Worm (Caenorhabditis elegans) whole organism, young adult: ENCODE results near the gene ZK1010.2.
A peak's percentile ranks its signal among the peaks of the same experiment; 100 is the strongest.

Experiments used
- B0336.3 ChIP-seq: fragments of 200-800 bp; sonication (Bioruptor generic); IDR thresholded peaks from 2 replicates; pipeline ENCODE4 v1.3.6; 2022; ENCODE audit warnings: missing genetic modification characterization, missing compliant biosample characterization
- D2030.7 ChIP-seq: fragments of 200-800 bp; sonication (Bioruptor generic); IDR thresholded peaks from 2 replicates; pipeline ENCODE4 v1.3.6; 2022; ENCODE audit warnings: missing genetic modification reagents, missing genetic modification characterization, missing compliant biosample characterization
- F10E7.11 ChIP-seq: sonication (generic microtip); optimal IDR thresholded peaks from 2 replicates; lab custom pipeline; 2017; ENCODE audit warnings: mild to moderate bottlenecking, missing genetic modification characterization, moderate library complexity, missing compliant biosample characterization
- F22D6.2 ChIP-seq: sonication (generic microtip); optimal IDR thresholded peaks from 2 replicates; lab custom pipeline; 2016; ENCODE audit warnings: mild to moderate bottlenecking, missing genetic modification characterization, missing compliant biosample characterization
- F37B4.10 ChIP-seq: fragments of 200-800 bp; sonication (Bioruptor generic); IDR thresholded peaks from 2 replicates; pipeline ENCODE4 v1.3.6; 2022; ENCODE audit warnings: missing genetic modification characterization, missing compliant biosample characterization
- F52B5.7 ChIP-seq: sonication (generic microtip); optimal IDR thresholded peaks from 2 replicates; lab custom pipeline; 2016; ENCODE audit warnings: mild to moderate bottlenecking, missing genetic modification characterization, missing compliant biosample characterization
- F57A8.1 ChIP-seq: fragments of 200-800 bp; sonication (Bioruptor generic); optimal IDR thresholded peaks from 2 replicates; lab custom pipeline; 2018; ENCODE audit warnings: mild to moderate bottlenecking, missing genetic modification characterization, moderate library complexity, missing compliant biosample characterization
- F57C9.4 ChIP-seq: sonication (generic microtip); optimal IDR thresholded peaks from 2 replicates; lab custom pipeline; 2017; ENCODE audit warnings: mild to moderate bottlenecking, missing genetic modification characterization, missing compliant biosample characterization
- T07F8.4 ChIP-seq: sonication (generic microtip); optimal IDR thresholded peaks from 2 replicates; lab custom pipeline; 2016; ENCODE audit warnings: mild to moderate bottlenecking, missing genetic modification characterization, moderate library complexity, missing compliant biosample characterization
- Y53G8AR.9 ChIP-seq: fragments of 200-800 bp; sonication (Bioruptor generic); conservative IDR thresholded peaks from 2 replicates; pipeline ENCODE4 v1.3.6; 2022; ENCODE audit warnings: missing genetic modification reagents, missing genetic modification characterization, missing compliant biosample characterization
- Y67H2A.10 ChIP-seq: fragments of 200-800 bp; sonication (Bioruptor generic); conservative IDR thresholded peaks from 2 replicates; pipeline ENCODE4 v1.3.6; 2022; ENCODE audit warnings: missing genetic modification reagents, missing genetic modification characterization, missing compliant biosample characterization
- Y95B8A.8 ChIP-seq: fragments of 200-800 bp; sonication (Bioruptor generic); IDR thresholded peaks from 2 replicates; pipeline ENCODE4 v1.3.6; 2022; ENCODE audit warnings: missing genetic modification reagents, missing genetic modification characterization, missing compliant biosample characterization
- ccch-3 ChIP-seq: fragments of 200-800 bp; sonication (Bioruptor generic); optimal IDR thresholded peaks from 2 replicates; lab custom pipeline; 2018; ENCODE audit warnings: mild to moderate bottlenecking, missing genetic modification characterization, missing compliant biosample characterization
- cebp-1 ChIP-seq, 2 experiments: fragments of 200-800 bp in 1 of 2; sonication (Bioruptor generic) in 1 of 2; sonication (generic microtip) in 1 of 2; IDR thresholded peaks in 1 of 2; optimal IDR thresholded peaks in 1 of 2; 2 replicates each; pipeline versions ENCODE4 v1.3.6 to Lab custom; 2017 to 2022; ENCODE audit warnings: missing compliant biosample characterization in 2 of 2, missing genetic modification characterization in 2 of 2, mild to moderate bottlenecking in 1 of 2, missing genetic modification reagents in 1 of 2, moderate library complexity in 1 of 2
- ceh-100 ChIP-seq: fragments of 200-800 bp; sonication (Bioruptor generic); IDR thresholded peaks from 2 replicates; pipeline ENCODE4 v1.3.6; 2022; ENCODE audit warnings: missing genetic modification reagents, missing genetic modification characterization, missing compliant biosample characterization
- ceh-27 ChIP-seq: fragments of 200-800 bp; sonication (Bioruptor generic); optimal IDR thresholded peaks from 2 replicates; lab custom pipeline; 2018; ENCODE audit warnings: mild to moderate bottlenecking, missing genetic modification characterization, moderate library complexity, missing compliant biosample characterization
- ceh-40 ChIP-seq: fragments of 200-800 bp; sonication (Bioruptor generic); IDR thresholded peaks from 2 replicates; pipeline ENCODE4 v1.3.6; 2022; ENCODE audit warnings: missing genetic modification characterization, missing compliant biosample characterization
- ceh-58 ChIP-seq: fragments of 200-800 bp; sonication (Bioruptor generic); IDR thresholded peaks from 2 replicates; pipeline ENCODE4 v1.3.6; 2022; ENCODE audit warnings: missing genetic modification characterization, missing compliant biosample characterization
- ceh-79 ChIP-seq: sonication (generic microtip); optimal IDR thresholded peaks from 2 replicates; lab custom pipeline; 2017; ENCODE audit warnings: mild to moderate bottlenecking, missing genetic modification characterization, missing compliant biosample characterization
- die-1 ChIP-seq: sonication (generic microtip); optimal IDR thresholded peaks from 2 replicates; lab custom pipeline; 2016; ENCODE audit warnings: missing genotype, mild to moderate bottlenecking, missing genetic modification characterization, missing compliant biosample characterization
- dpff-1 ChIP-seq: sonication (generic microtip); optimal IDR thresholded peaks from 2 replicates; lab custom pipeline; 2017; ENCODE audit warnings: mild to moderate bottlenecking, missing genetic modification characterization, missing compliant biosample characterization
- egl-18 ChIP-seq: fragments of 200-800 bp; sonication (Bioruptor generic); IDR thresholded peaks from 2 replicates; pipeline ENCODE4 v1.3.6; 2022; ENCODE audit warnings: missing genetic modification reagents, missing genetic modification characterization, missing compliant biosample characterization
- egl-44 ChIP-seq: fragments of 200-800 bp; sonication (Bioruptor generic); IDR thresholded peaks from 2 replicates; pipeline ENCODE4 v1.3.6; 2022; ENCODE audit warnings: missing genetic modification reagents, missing genetic modification characterization, missing compliant biosample characterization
- egrh-3 ChIP-seq: fragments of 200-800 bp; sonication (Bioruptor generic); IDR thresholded peaks from 2 replicates; pipeline ENCODE4 v1.3.6; 2022; ENCODE audit warnings: missing genetic modification reagents, missing genetic modification characterization, missing compliant biosample characterization
- hmg-1.2 ChIP-seq: fragments of 200-800 bp; sonication (Bioruptor generic); IDR thresholded peaks from 2 replicates; pipeline ENCODE4 v1.3.6; 2022; ENCODE audit warnings: missing genetic modification reagents, missing genetic modification characterization, missing compliant biosample characterization
- hsf-1 ChIP-seq: fragments of 200-800 bp; sonication (Bioruptor generic); IDR thresholded peaks from 2 replicates; pipeline ENCODE4 v1.3.6; 2022; ENCODE audit warnings: missing genetic modification reagents, missing genetic modification characterization, missing compliant biosample characterization
- let-607 ChIP-seq, 2 experiments: fragments of 200-800 bp in 1 of 2; sonication (Bioruptor generic) in 1 of 2; sonication (generic microtip) in 1 of 2; optimal IDR thresholded peaks; 2 replicates each; lab custom pipeline; 2016 to 2018; ENCODE audit warnings: mild to moderate bottlenecking in 2 of 2, missing compliant biosample characterization in 2 of 2, missing genetic modification characterization in 2 of 2, moderate library complexity in 2 of 2, missing genotype in 1 of 2
- lin-26 ChIP-seq: fragments of 200-800 bp; sonication (Bioruptor generic); IDR thresholded peaks from 2 replicates; pipeline ENCODE4 v1.3.6; 2022; ENCODE audit warnings: missing genetic modification reagents, missing genetic modification characterization, missing compliant biosample characterization
- lin-35 ChIP-seq, 3 experiments: fragments of 150-350 bp in 2 of 3; sonication (generic microtip) in 1 of 3; optimal IDR thresholded peaks; 2 replicates each; lab custom pipeline; 2014 to 2018; ENCODE audit warnings: missing biosample characterization in 3 of 3, missing genetic modification characterization in 3 of 3, missing genetic modification reagents in 3 of 3
- lin-54 ChIP-seq: fragments of 200-800 bp; sonication (Bioruptor generic); optimal IDR thresholded peaks from 2 replicates; lab custom pipeline; 2018; ENCODE audit warnings: mild to moderate bottlenecking, missing genetic modification characterization, missing compliant biosample characterization
- lir-1 ChIP-seq: fragments of 200-800 bp; sonication (Bioruptor generic); conservative IDR thresholded peaks from 2 replicates; pipeline ENCODE4 v1.3.6; 2022; ENCODE audit warnings: missing genetic modification reagents, missing genetic modification characterization, missing compliant biosample characterization
- lsl-1 ChIP-seq: fragments of 200-800 bp; sonication (Bioruptor generic); optimal IDR thresholded peaks from 2 replicates; lab custom pipeline; 2018; ENCODE audit warnings: mild to moderate bottlenecking, missing genetic modification characterization, moderate library complexity, missing compliant biosample characterization
- madf-10 ChIP-seq: sonication (generic microtip); optimal IDR thresholded peaks from 2 replicates; lab custom pipeline; 2016; ENCODE audit warnings: mild to moderate bottlenecking, missing genetic modification characterization, missing compliant biosample characterization
- madf-3 ChIP-seq: fragments of 200-800 bp; sonication (Bioruptor generic); IDR thresholded peaks from 2 replicates; pipeline ENCODE4 v1.3.6; 2022; ENCODE audit warnings: missing genetic modification reagents, missing genetic modification characterization, missing compliant biosample characterization
- madf-6 ChIP-seq: fragments of 200-800 bp; sonication (Bioruptor generic); IDR thresholded peaks from 2 replicates; pipeline ENCODE4 v1.3.6; 2022; ENCODE audit warnings: missing genetic modification reagents, missing genetic modification characterization, missing compliant biosample characterization
- mes-4 ChIP-seq: sonication (generic microtip); optimal IDR thresholded peaks from 2 replicates; lab custom pipeline; 2016; ENCODE audit warnings: missing genotype, missing genetic modification characterization, missing compliant biosample characterization
- nfya-2 ChIP-seq: fragments of 200-800 bp; sonication (Bioruptor generic); IDR thresholded peaks from 2 replicates; pipeline ENCODE4 v1.3.6; 2022; ENCODE audit warnings: missing genetic modification reagents, missing genetic modification characterization, missing compliant biosample characterization
- nhr-120 ChIP-seq: fragments of 200-800 bp; sonication (Bioruptor generic); IDR thresholded peaks from 2 replicates; pipeline ENCODE4 v1.3.6; 2022; ENCODE audit warnings: missing genetic modification characterization, missing compliant biosample characterization
- nhr-80 ChIP-seq: sonication (generic microtip); optimal IDR thresholded peaks from 2 replicates; lab custom pipeline; 2016; ENCODE audit warnings: missing genetic modification characterization, missing compliant biosample characterization
- nhr-90 ChIP-seq: sonication (generic microtip); optimal IDR thresholded peaks from 2 replicates; lab custom pipeline; 2016; ENCODE audit warnings: missing genotype, mild to moderate bottlenecking, missing genetic modification characterization, missing compliant biosample characterization
- pbrm-1 ChIP-seq: fragments of 200-800 bp; sonication (Bioruptor generic); IDR thresholded peaks from 2 replicates; pipeline ENCODE4 v1.3.6; 2022; ENCODE audit warnings: missing genetic modification reagents, missing genetic modification characterization, missing compliant biosample characterization
- rpc-1 ChIP-seq, 2 experiments: fragments of 150-350 bp in 1 of 2; sonication (generic microtip) in 1 of 2; optimal IDR thresholded peaks; 2 replicates each; lab custom pipeline; 2014 to 2018; ENCODE audit warnings: missing biosample characterization in 1 of 2, missing genetic modification characterization in 1 of 2, missing genetic modification reagents in 1 of 2, missing genotype in 1 of 2
- unc-130 ChIP-seq: sonication (generic microtip); optimal IDR thresholded peaks from 2 replicates; lab custom pipeline; 2016; ENCODE audit warnings: missing genetic modification reagents, missing genetic modification characterization, missing compliant biosample characterization
- unc-62 ChIP-seq: fragments of 150-350 bp; optimal IDR thresholded peaks from 2 replicates; lab custom pipeline; 2014; ENCODE audit warnings: missing biosample characterization, missing genetic modification reagents, missing genetic modification characterization
- ztf-25 ChIP-seq: fragments of 200-800 bp; sonication (Bioruptor generic); IDR thresholded peaks from 2 replicates; pipeline ENCODE4 v1.3.6; 2022; ENCODE audit warnings: missing genetic modification reagents, missing genetic modification characterization, missing compliant biosample characterization
- ztf-26 ChIP-seq: sonication (generic microtip); optimal IDR thresholded peaks from 2 replicates; lab custom pipeline; 2017; ENCODE audit warnings: missing genetic modification characterization, missing compliant biosample characterization
- ztf-3 ChIP-seq: fragments of 200-800 bp; sonication (Bioruptor generic); optimal IDR thresholded peaks from 2 replicates; lab custom pipeline; 2018; ENCODE audit warnings: mild to moderate bottlenecking, missing genetic modification characterization, missing compliant biosample characterization

Gene ZK1010.2

DNA sequence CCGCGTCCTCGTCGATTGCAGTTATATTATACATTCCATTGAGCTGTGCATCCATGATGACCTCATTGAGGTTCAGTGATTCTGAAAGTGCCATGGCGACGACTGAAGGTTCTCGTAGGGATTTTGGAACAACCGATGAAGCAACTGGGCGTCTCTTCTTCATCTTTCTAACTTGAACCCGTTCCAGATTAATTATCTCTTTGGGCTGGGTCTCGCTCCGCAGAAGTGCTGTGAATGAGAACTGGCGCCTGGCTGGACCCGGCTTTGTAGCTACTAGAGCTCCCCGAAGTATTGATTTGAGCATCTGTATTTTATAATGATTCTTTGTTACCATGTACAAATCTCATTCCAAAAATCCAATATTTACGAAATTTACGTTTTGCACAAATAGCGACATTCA is at the start of gene ZK1010.2 (continued):
- TF ChIP-seq Y53G8AR.9 (GFP tag; lab: Robert Waterston, UW) (peak; percentile 80; the same call in 1 of the 2 replicates), ceh-79 (tag; lab: Kevin White, UChicago) (peak; percentile 26), nhr-90 (tag; lab: Kevin White, UChicago) (no peak), mes-4 (tag; lab: Kevin White, UChicago) (peak; percentile 11), madf-3 (GFP tag; lab: Robert Waterston, UW) (peak; percentile 71; the same call in 1 of the 2 replicates), let-607 (tag; optimal IDR thresholded peaks at IDR 0.05; lab: Kevin White, UChicago) (no peak), egl-44 (GFP tag; lab: Robert Waterston, UW) (0 out of 2 replicates have a peak, but pooled peaks have one; percentile 48), F22D6.2 (tag; lab: Kevin White, UChicago) (no peak), lin-35 (GFP tag; optimal IDR thresholded peaks at IDR 0.05; lab: Kevin White, UChicago) (peak in 1 of 3 experiments; percentile 6), madf-6 (GFP tag; lab: Robert Waterston, UW) (peak; percentile 70), ztf-26 (tag; lab: Kevin White, UChicago) (no peak), ztf-3 (GFP tag; lab: Kevin White, UChicago) (no peak), die-1 (tag; lab: Kevin White, UChicago) (no peak), nfya-2 (GFP tag; lab: Robert Waterston, UW) (no peak), rpc-1 (optimal IDR thresholded peaks at IDR 0.05; lab: Kevin White, UChicago) (no peak), rpc-1 (tag; optimal IDR thresholded peaks at IDR 0.05; lab: Kevin White, UChicago) (no peak), ceh-40 (GFP tag; lab: Robert Waterston, UW) (0 out of 2 replicates have a peak, but pooled peaks have one; percentile 25), F10E7.11 (tag; lab: Kevin White, UChicago) (no peak), lsl-1 (GFP tag; lab: Kevin White, UChicago) (peak; percentile 30), F57C9.4 (tag; lab: Kevin White, UChicago) (no peak), T07F8.4 (tag; lab: Kevin White, UChicago) (no peak), unc-62 (GFP tag; lab: Kevin White, UChicago) (no peak), F57A8.1 (no peak), lin-54 (GFP tag; lab: Kevin White, UChicago) (peak; percentile 78), F52B5.7 (tag; lab: Kevin White, UChicago) (no peak), ceh-27 (no peak), Y67H2A.10 (GFP tag; lab: Robert Waterston, UW) (no peak), D2030.7 (GFP tag; lab: Robert Waterston, UW) (peak; percentile 41; the same call in 1 of the 2 replicates), ztf-25 (no peak), ceh-58 (no peak), dpff-1 (tag; lab: Kevin White, UChicago) (no peak), Y95B8A.8 (peak; percentile 45; the same call in 1 of the 2 replicates), madf-10 (no peak), hsf-1 (peak; percentile 71), ccch-3 (GFP tag; lab: Kevin White, UChicago) (no peak), B0336.3 (GFP tag; lab: Robert Waterston, UW) (peak; percentile 92), nhr-80 (tag; lab: Kevin White, UChicago) (no peak), nhr-120 (no peak), F37B4.10 (GFP tag; lab: Robert Waterston, UW) (no peak), lir-1 (GFP tag; lab: Robert Waterston, UW) (no peak), cebp-1 (GFP tag; IDR thresholded peaks at IDR 0.05; lab: Robert Waterston, UW) (no peak), cebp-1 (tag; optimal IDR thresholded peaks at IDR 0.05; lab: Kevin White, UChicago) (peak; percentile 5), lin-26 (GFP tag; lab: Robert Waterston, UW) (no peak), ceh-100 (GFP tag; lab: Robert Waterston, UW) (peak; percentile 63; the same call in 1 of the 2 replicates), pbrm-1 (GFP tag; lab: Robert Waterston, UW) (peak; percentile 33; the same call in 1 of the 2 replicates), egl-18 (GFP tag; lab: Robert Waterston, UW) (no peak), egrh-3 (GFP tag; lab: Robert Waterston, UW) (no peak), hmg-1.2 (GFP tag; lab: Robert Waterston, UW) (peak; percentile 29; the same call in 1 of the 2 replicates), unc-130 (no peak)
